Worm (Caenorhabditis elegans) whole organism, L1 larva: Measurements from ENCODE around the gene Y38H6C.13.

Experiments
- ama-1 ChIP-seq: fragments of 150-350 bp; optimal IDR thresholded peaks from 2 replicates; lab custom pipeline; 2014
- unc-130 ChIP-seq: fragments of 150-350 bp; optimal IDR thresholded peaks from 2 replicates; lab custom pipeline; 2017; ENCODE audit warnings: missing biosample characterization, missing genetic modification characterization, inconsistent platforms

- no peak for TF ChIP-seq unc-130
- TF ChIP-seq ama-1 (lab: Kevin White, UChicago) = no peak
Measured at ce11 chrV:20485285-20485684, 42.3 kb upstream of the Y38H6C.13 start, which contains the start of gene dhcr-7.
